Fruit fly (Drosophila melanogaster) whole organism, embryonic: ENCODE results near the gene loj.

Experiments
- CG10147 ChIP-seq: fragments of 200-800 bp; sonication (Bioruptor generic); optimal IDR thresholded peaks from 2 replicates; lab custom pipeline; 2019; ENCODE audit warnings: missing biosample characterization, mild to moderate bottlenecking, missing genetic modification characterization, moderate library complexity
- CG11085 ChIP-seq: fragments of 200-800 bp; sonication (Bioruptor generic); IDR thresholded peaks from 2 replicates; pipeline ENCODE4 v1.3.6; 2022; ENCODE audit warnings: missing biosample characterization, missing genetic modification characterization
- CG11560 ChIP-seq: fragments of 200-800 bp; sonication (Bioruptor generic); IDR thresholded peaks from 3 replicates; pipeline ENCODE4 v1.3.6; 2022; ENCODE audit warnings: missing biosample characterization, missing genetic modification characterization
- CG15011 ChIP-seq: fragments of 200-800 bp; sonication (Bioruptor generic); optimal IDR thresholded peaks from 3 replicates; lab custom pipeline; 2018; ENCODE audit warnings: missing biosample characterization, mild to moderate bottlenecking, missing genetic modification characterization
- CG1792 ChIP-seq: fragments of 200-800 bp; sonication (Bioruptor generic); optimal IDR thresholded peaks from 2 replicates; lab custom pipeline; 2016; ENCODE audit warnings: missing biosample characterization, missing genetic modification characterization
- CG18599 ChIP-seq: fragments of 200-800 bp; sonication (Bioruptor generic); optimal IDR thresholded peaks from 3 replicates; lab custom pipeline; 2017; ENCODE audit warnings: missing biosample characterization, missing genetic modification characterization, mild to moderate bottlenecking, moderate library complexity, missing genetic modification reagents
- CG2889 ChIP-seq: fragments of 200-800 bp; sonication (Bioruptor generic); IDR thresholded peaks from 3 replicates; pipeline ENCODE4 v1.3.6; 2022; ENCODE audit warnings: missing biosample characterization, missing genetic modification characterization
- CG3407 ChIP-seq: fragments of 200-800 bp; sonication (Bioruptor generic); optimal IDR thresholded peaks from 2 replicates; lab custom pipeline; 2018; ENCODE audit warnings: missing biosample characterization, mild to moderate bottlenecking, missing genetic modification characterization
- CG34224 ChIP-seq: fragments of 200-800 bp; sonication (Bioruptor generic); IDR thresholded peaks from 3 replicates; pipeline ENCODE4 v1.3.6; 2022; ENCODE audit warnings: missing biosample characterization, missing genetic modification characterization; ENCODE audit not compliant: partially characterized antibody
- CG34376 ChIP-seq: fragments of 200-800 bp; sonication (Bioruptor generic); optimal IDR thresholded peaks from 2 replicates; lab custom pipeline; 2018; ENCODE audit warnings: missing biosample characterization, mild to moderate bottlenecking, missing genetic modification characterization
- CG4617 ChIP-seq: fragments of 200-800 bp; sonication (Bioruptor generic); optimal IDR thresholded peaks from 3 replicates; lab custom pipeline; 2016; ENCODE audit warnings: missing biosample characterization, missing genetic modification characterization, borderline replicate concordance
- CG6175 ChIP-seq: fragments of 200-800 bp; sonication (Bioruptor generic); IDR thresholded peaks from 3 replicates; pipeline ENCODE4 v1.3.6; 2022; ENCODE audit warnings: missing biosample characterization, missing genetic modification characterization
- CG6254 ChIP-seq: fragments of 200-800 bp; sonication (Bioruptor generic); optimal IDR thresholded peaks from 3 replicates; lab custom pipeline; 2017; ENCODE audit warnings: mild to moderate bottlenecking, missing biosample characterization, missing genetic modification reagents, missing genetic modification characterization
- CG6765 ChIP-seq: fragments of 200-800 bp; sonication (Bioruptor generic); optimal IDR thresholded peaks from 3 replicates; lab custom pipeline; 2017; ENCODE audit warnings: missing biosample characterization, mild to moderate bottlenecking, missing genetic modification characterization
- CG9609 ChIP-seq: fragments of 200-800 bp; sonication (Bioruptor generic); optimal IDR thresholded peaks from 3 replicates; lab custom pipeline; 2016; ENCODE audit warnings: missing biosample characterization, missing genetic modification characterization
- Dek ChIP-seq: fragments of 200-800 bp; sonication (Bioruptor generic); optimal IDR thresholded peaks from 3 replicates; lab custom pipeline; 2019; ENCODE audit warnings: missing biosample characterization, mild to moderate bottlenecking, missing genetic modification characterization, moderate library complexity
- Dip3 ChIP-seq: fragments of 200-800 bp; sonication (Bioruptor generic); optimal IDR thresholded peaks from 3 replicates; lab custom pipeline; 2016; ENCODE audit warnings: missing biosample characterization, missing genetic modification characterization
- Eip74EF ChIP-seq, 2 experiments: fragments of 200-800 bp in 1 of 2; fragments of >200 bp in 1 of 2; sonication (Bioruptor generic) in 1 of 2; optimal IDR thresholded peaks; 2 replicates each; lab custom pipeline; 2017 to 2019; ENCODE audit warnings: missing biosample characterization in 2 of 2, missing genetic modification characterization in 2 of 2, mild to moderate bottlenecking in 1 of 2, moderate library complexity in 1 of 2
- Ets65A ChIP-seq: fragments of 200-800 bp; sonication (Bioruptor generic); peaks from one replicate; lab custom pipeline; 2016; ENCODE audit warnings: missing biosample characterization, missing genetic modification characterization
- GATAe ChIP-seq: fragments of 200-800 bp; sonication (Bioruptor generic); conservative IDR thresholded peaks from 2 replicates; pipeline ENCODE4 v1.3.6; 2022; ENCODE audit warnings: missing biosample characterization, missing genetic modification characterization
- Jarid2 ChIP-seq: fragments of 200-800 bp; sonication (Bioruptor generic); optimal IDR thresholded peaks from 3 replicates; lab custom pipeline; 2017; ENCODE audit warnings: mild to moderate bottlenecking, missing biosample characterization, missing genetic modification reagents, missing genetic modification characterization
- Lpt ChIP-seq: fragments of >200 bp; optimal IDR thresholded peaks from 2 replicates; lab custom pipeline; 2018; ENCODE audit warnings: missing biosample characterization, missing genetic modification characterization
- Mad ChIP-seq: fragments of 200-800 bp; sonication (Bioruptor generic); optimal IDR thresholded peaks from 2 replicates; lab custom pipeline; 2016; ENCODE audit warnings: missing biosample characterization, missing genetic modification characterization
- Med ChIP-seq: fragments of 200-800 bp; sonication (Bioruptor generic); peaks from one replicate; lab custom pipeline; 2016; ENCODE audit warnings: missing biosample characterization, missing genetic modification characterization, mild to moderate bottlenecking, inconsistent platforms, moderate library complexity
- Neu2 ChIP-seq: fragments of 200-800 bp; sonication (Bioruptor generic); optimal IDR thresholded peaks from 3 replicates; lab custom pipeline; 2016; ENCODE audit warnings: missing biosample characterization, missing genetic modification characterization, borderline replicate concordance
- Nf-YB ChIP-seq: fragments of 200-800 bp; sonication (Bioruptor generic); optimal IDR thresholded peaks from 3 replicates; lab custom pipeline; 2019; ENCODE audit warnings: missing biosample characterization, mild to moderate bottlenecking, missing genetic modification characterization, moderate library complexity
- Nf-YC ChIP-seq: fragments of 200-800 bp; optimal IDR thresholded peaks from 3 replicates; lab custom pipeline; 2019; ENCODE audit warnings: missing biosample characterization, mild to moderate bottlenecking, missing genetic modification characterization, moderate library complexity
- Rfx ChIP-seq: fragments of 200-800 bp; sonication (Bioruptor generic); IDR thresholded peaks from 2 replicates; pipeline ENCODE4 v1.3.6; 2022; ENCODE audit warnings: missing biosample characterization, missing genetic modification characterization
- Scr ChIP-seq: fragments of 200-800 bp; sonication (Bioruptor generic); IDR thresholded peaks from 2 replicates; pipeline ENCODE4 v1.3.6; 2022; ENCODE audit warnings: missing biosample characterization, missing genetic modification characterization; ENCODE audit not compliant: partially characterized antibody
- ara ChIP-seq: fragments of 200-800 bp; sonication (Bioruptor generic); IDR thresholded peaks from 2 replicates; pipeline ENCODE4 v1.3.6; 2022; ENCODE audit warnings: missing biosample characterization, missing genetic modification characterization
- bbx ChIP-seq: fragments of 200-800 bp; sonication (Bioruptor generic); IDR thresholded peaks from 2 replicates; pipeline ENCODE4 v1.3.6; 2022; ENCODE audit warnings: missing biosample characterization, missing genetic modification characterization; ENCODE audit not compliant: partially characterized antibody
- chif ChIP-seq, 2 experiments: fragments of 200-800 bp; sonication (Bioruptor generic); optimal IDR thresholded peaks; 3 replicates each; lab custom pipeline; 2016; ENCODE audit warnings: missing biosample characterization in 2 of 2, missing genetic modification characterization in 2 of 2
- chinmo ChIP-seq: fragments of 200-800 bp; sonication (Bioruptor generic); IDR thresholded peaks from 4 replicates; pipeline ENCODE4 v1.3.6; 2022; ENCODE audit warnings: missing biosample characterization, missing genetic modification characterization; ENCODE audit not compliant: partially characterized antibody
- corto ChIP-seq: fragments of 200-800 bp; sonication (Bioruptor generic); optimal IDR thresholded peaks from 2 replicates; lab custom pipeline; 2016; ENCODE audit warnings: missing biosample characterization, mild to moderate bottlenecking, missing genetic modification characterization, moderate library complexity
- dimm ChIP-seq: fragments of 200-800 bp; sonication (Bioruptor generic); IDR thresholded peaks from 2 replicates; pipeline ENCODE4 v1.3.6; 2022; ENCODE audit warnings: missing biosample characterization, missing genetic modification characterization
- ewg ChIP-seq: fragments of 200-800 bp; sonication (Bioruptor generic); optimal IDR thresholded peaks from 3 replicates; lab custom pipeline; 2017; ENCODE audit warnings: mild to moderate bottlenecking, missing biosample characterization, missing genetic modification reagents, missing genetic modification characterization
- gce ChIP-seq: fragments of 200-800 bp; sonication (Bioruptor generic); IDR thresholded peaks from 3 replicates; pipeline ENCODE4 v1.3.6; 2022; ENCODE audit warnings: missing biosample characterization, missing genetic modification characterization
- grn ChIP-seq: fragments of 200-800 bp; sonication (Bioruptor generic); optimal IDR thresholded peaks from 3 replicates; lab custom pipeline; 2017; ENCODE audit warnings: missing biosample characterization, missing genetic modification characterization
- gsb ChIP-seq: fragments of 200-800 bp; sonication (Bioruptor generic); IDR thresholded peaks from 2 replicates; pipeline ENCODE4 v1.3.6; 2022; ENCODE audit warnings: missing biosample characterization, missing genetic modification characterization
- h ChIP-seq: fragments of >200 bp; optimal IDR thresholded peaks from 2 replicates; lab custom pipeline; 2017
- jumu ChIP-seq: fragments of 200-800 bp; sonication (Bioruptor generic); optimal IDR thresholded peaks from 3 replicates; lab custom pipeline; 2016; ENCODE audit warnings: missing biosample characterization, missing genetic modification characterization
- oc ChIP-seq: fragments of 200-800 bp; sonication (Bioruptor generic); optimal IDR thresholded peaks from 2 replicates; lab custom pipeline; 2018; ENCODE audit warnings: missing biosample characterization, mild to moderate bottlenecking, missing genetic modification characterization, moderate library complexity
- otp ChIP-seq: fragments of 200-800 bp; sonication (Bioruptor generic); IDR thresholded peaks from 3 replicates; pipeline ENCODE4, ENCODE4 v1.3.6; 2022; ENCODE audit warnings: missing biosample characterization, missing genetic modification characterization
- phol ChIP-seq: fragments of 200-800 bp; sonication (Bioruptor generic); optimal IDR thresholded peaks from 3 replicates; lab custom pipeline; 2018; ENCODE audit warnings: missing biosample characterization, mild to moderate bottlenecking, missing genetic modification characterization, moderate library complexity
- pzg ChIP-seq: fragments of 200-800 bp; sonication (Bioruptor generic); optimal IDR thresholded peaks from 3 replicates; lab custom pipeline; 2018; ENCODE audit warnings: missing biosample characterization, mild to moderate bottlenecking, missing genetic modification characterization, moderate library complexity
- shn ChIP-seq: fragments of 200-800 bp; sonication (Bioruptor generic); optimal IDR thresholded peaks from 3 replicates; lab custom pipeline; 2016; ENCODE audit warnings: missing biosample characterization, missing genetic modification characterization
- sna ChIP-seq: fragments of 200-800 bp; sonication (Bioruptor generic); IDR thresholded peaks from 2 replicates; pipeline ENCODE4 v1.3.6; 2022; ENCODE audit warnings: missing biosample characterization, missing genetic modification characterization; ENCODE audit not compliant: partially characterized antibody
- unc-4 ChIP-seq: fragments of 200-800 bp; sonication (Bioruptor generic); IDR thresholded peaks from 2 replicates; pipeline ENCODE4 v1.3.6; 2022; ENCODE audit warnings: missing biosample characterization, missing genetic modification characterization; ENCODE audit not compliant: partially characterized antibody
- zen ChIP-seq: fragments of 200-800 bp; sonication (Bioruptor generic); optimal IDR thresholded peaks from 3 replicates; lab custom pipeline; 2018; ENCODE audit warnings: missing biosample characterization, mild to moderate bottlenecking, missing genetic modification characterization, moderate library complexity
- zf30C ChIP-seq: fragments of 200-800 bp; sonication (Bioruptor generic); optimal IDR thresholded peaks from 3 replicates; lab custom pipeline; 2018; ENCODE audit warnings: missing biosample characterization, mild to moderate bottlenecking, missing genetic modification characterization
- zfh1 ChIP-seq: fragments of 200-800 bp; sonication (Bioruptor generic); IDR thresholded peaks from 3 replicates; pipeline ENCODE4 v1.3.6; 2022; ENCODE audit warnings: missing biosample characterization, missing genetic modification characterization

Gene loj

DNA sequence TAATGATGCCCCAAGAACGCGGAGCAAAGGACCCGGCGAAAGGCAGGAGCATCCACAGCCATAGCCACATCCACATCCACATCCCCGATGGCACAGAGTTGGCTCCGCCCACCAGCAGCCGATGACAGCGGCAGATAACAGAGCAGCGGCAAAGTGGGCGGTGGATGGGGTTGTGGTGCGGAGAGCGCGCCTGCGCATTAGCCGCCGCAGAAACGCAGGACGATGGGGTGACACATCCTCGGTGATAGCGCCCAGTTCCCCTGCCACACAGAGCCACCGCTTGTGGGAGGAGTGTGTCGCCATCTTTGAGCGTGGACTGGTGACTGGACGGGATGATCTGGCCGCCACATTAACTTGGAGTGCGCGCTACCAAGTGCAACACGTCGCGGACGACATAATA is 2.5 kb downstream of the loj start, which contains the start of gene Ets65A (continued):
- TF ChIP-seq ewg (peak; percentile 79), chinmo (0 out of 4 replicates have a peak, but pooled peaks have one; percentile 12), CG9609 (GFP tag; lab: Kevin White, UChicago) (no peak), bbx (no peak), Eip74EF (GFP tag; optimal IDR thresholded peaks at IDR 0.05; lab: Kevin White, UChicago) (no peak), Scr (GFP tag; lab: Robert Waterston, UW) (no peak), CG18599 (no peak), grn (GFP tag; lab: Kevin White, UChicago) (peak; percentile 3), sna (no peak), zen (tag; lab: Kevin White, UChicago) (no peak), Nf-YC (tag; lab: Kevin White, UChicago) (peak; percentile 91), CG10147 (GFP tag; lab: Kevin White, UChicago) (no peak), Med (GFP tag; lab: Kevin White, UChicago) (peak; percentile 42), CG2889 (no peak), CG1792 (GFP tag; lab: Kevin White, UChicago) (no peak), CG6175 (GFP tag; lab: Robert Waterston, UW) (no peak), Ets65A (GFP tag; lab: Kevin White, UChicago) (peak; percentile 47), h (no peak), CG11085 (GFP tag; lab: Robert Waterston, UW) (no peak), zf30C (GFP tag; lab: Kevin White, UChicago) (no peak), phol (tag; lab: Kevin White, UChicago) (no peak), gce (GFP tag; lab: Robert Waterston, UW) (no peak), dimm (no peak), CG6254 (GFP tag; lab: Kevin White, UChicago) (no peak), chif (GFP tag; optimal IDR thresholded peaks at IDR 0.05; lab: Kevin White, UChicago) (no peak), CG34224 (GFP tag; lab: Robert Waterston, UW) (no peak), CG34376 (GFP tag; lab: Kevin White, UChicago) (no peak), unc-4 (no peak), CG11560 (tag; lab: Robert Waterston, UW) (0 out of 3 replicates have a peak, but pooled peaks have one; percentile 28), CG15011 (GFP tag; lab: Kevin White, UChicago) (no peak), CG3407 (no peak), Rfx (GFP tag; lab: Robert Waterston, UW) (no peak), pzg (GFP tag; lab: Kevin White, UChicago) (no peak), Dek (tag; lab: Kevin White, UChicago) (no peak), CG6765 (GFP tag; lab: Kevin White, UChicago) (no peak), Nf-YB (GFP tag; lab: Kevin White, UChicago) (peak; percentile 75), GATAe (GFP tag; lab: Robert Waterston, UW) (no peak), Dip3 (GFP tag; lab: Kevin White, UChicago) (no peak), oc (tag; lab: Kevin White, UChicago) (no peak), Neu2 (GFP tag; lab: Kevin White, UChicago) (no peak), Jarid2 (no peak), CG4617 (GFP tag; lab: Kevin White, UChicago) (no peak), zfh1 (GFP tag; lab: Robert Waterston, UW) (no peak), jumu (GFP tag; lab: Kevin White, UChicago) (no peak), gsb (GFP tag; lab: Robert Waterston, UW) (no peak), corto (GFP tag; lab: Kevin White, UChicago) (no peak), ara (no peak), otp (GFP tag; lab: Robert Waterston, UW) (no peak), shn (no peak), Lpt (GFP tag; lab: Kevin White, UChicago) (no peak), Mad (no peak)
